Worm (Caenorhabditis elegans) whole organism, L4/young adult: ENCODE measurements around the gene C08F1.8.

Experiments
- W03F9.2 ChIP-seq: fragments of 150-350 bp; optimal IDR thresholded peaks from 2 replicates; lab custom pipeline; 2014; ENCODE audit warnings: missing biosample characterization, missing genetic modification characterization
- dao-5 ChIP-seq: sonication (generic microtip); optimal IDR thresholded peaks from 2 replicates; lab custom pipeline; 2016; ENCODE audit warnings: missing genotype, missing genetic modification characterization, moderate library complexity, missing compliant biosample characterization
- him-1 ChIP-seq: sonication (generic microtip); optimal IDR thresholded peaks from 2 replicates; lab custom pipeline; 2016; ENCODE audit warnings: missing genotype, missing genetic modification reagents, missing genetic modification characterization, missing compliant biosample characterization

Gene C08F1.8

DNA sequence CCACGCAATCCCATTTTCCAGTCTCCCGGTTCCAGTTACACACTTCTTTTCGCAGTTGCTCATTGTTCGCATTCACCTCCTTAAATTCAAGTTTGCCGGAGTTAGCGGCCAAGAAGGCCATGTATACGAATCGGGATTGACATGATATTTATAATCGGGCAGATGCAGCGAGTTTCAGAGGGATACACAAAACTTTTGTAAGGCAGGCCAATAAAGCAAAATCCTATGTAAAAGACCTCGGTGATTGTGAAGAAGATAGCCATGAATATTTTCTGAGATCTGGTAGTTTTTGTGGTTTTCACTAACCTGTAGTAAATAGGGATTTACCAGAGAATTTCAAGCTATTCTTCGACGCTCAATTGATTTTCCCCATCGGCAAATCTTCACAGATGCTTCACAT lies 41.4 kb downstream of the C08F1.8 start:
- TF ChIP-seq W03F9.2 (tag; lab: Kevin White, UChicago), result no peak
- no peak for TF ChIP-seq dao-5 (tag; lab: Kevin White, UChicago)
- TF ChIP-seq him-1, result no peak

DNA sequence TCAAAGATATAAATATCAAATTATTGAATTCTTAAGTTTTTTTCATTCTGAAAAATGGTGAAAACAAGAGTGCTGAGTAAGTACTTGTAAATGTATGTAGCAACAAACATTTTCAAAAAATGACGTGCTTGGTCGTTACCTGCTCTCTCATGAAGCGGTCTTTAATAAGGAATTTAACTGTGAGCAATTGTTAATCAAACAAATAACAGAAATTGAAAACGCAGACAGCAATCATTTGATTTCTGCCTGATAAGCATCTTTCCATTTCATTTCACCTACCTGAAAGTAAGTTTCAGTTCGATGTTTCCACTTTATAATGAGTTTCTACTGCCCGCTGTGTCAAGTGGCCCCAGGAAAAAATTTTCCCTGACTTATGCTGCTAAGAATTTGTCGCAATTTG lies 45.0 kb downstream of the C08F1.8 start, which contains the start of gene math-28:
Gene math-28, plus strand, starts transcription at position 301 of the 400 bp plus-strand sequence.
- no peak for TF ChIP-seq W03F9.2 (tag; lab: Kevin White, UChicago)
- TF ChIP-seq him-1, result no peak
- TF ChIP-seq dao-5 (tag; lab: Kevin White, UChicago), result no peak

DNA sequence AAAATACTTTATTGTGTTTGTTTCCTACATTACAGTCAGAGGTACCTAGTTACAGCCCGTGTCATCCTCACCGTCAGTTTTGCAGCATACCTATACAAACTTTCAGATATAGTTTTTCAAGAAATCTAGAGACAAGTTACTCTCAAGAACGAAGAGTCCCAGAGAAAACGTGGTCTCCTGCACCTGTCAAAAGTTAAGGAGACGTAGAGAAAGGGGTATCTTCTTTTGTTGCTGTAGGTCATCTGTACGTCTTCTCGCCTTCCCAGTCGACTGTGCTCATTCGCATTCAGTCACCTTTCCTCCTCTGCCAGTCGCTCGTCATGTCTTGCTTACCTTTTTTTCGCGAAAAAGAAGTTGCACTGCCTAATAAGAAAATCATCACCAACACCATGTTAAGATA lies 46.6 kb downstream of the C08F1.8 start, which contains the start of gene F36H5.4:
Gene F36H5.4, plus strand, starts transcription at position 301 of the 400 bp plus-strand sequence.
- no peak for TF ChIP-seq him-1
- no peak for TF ChIP-seq W03F9.2 (tag; lab: Kevin White, UChicago)
- TF ChIP-seq dao-5 (tag; lab: Kevin White, UChicago), result no peak

DNA sequence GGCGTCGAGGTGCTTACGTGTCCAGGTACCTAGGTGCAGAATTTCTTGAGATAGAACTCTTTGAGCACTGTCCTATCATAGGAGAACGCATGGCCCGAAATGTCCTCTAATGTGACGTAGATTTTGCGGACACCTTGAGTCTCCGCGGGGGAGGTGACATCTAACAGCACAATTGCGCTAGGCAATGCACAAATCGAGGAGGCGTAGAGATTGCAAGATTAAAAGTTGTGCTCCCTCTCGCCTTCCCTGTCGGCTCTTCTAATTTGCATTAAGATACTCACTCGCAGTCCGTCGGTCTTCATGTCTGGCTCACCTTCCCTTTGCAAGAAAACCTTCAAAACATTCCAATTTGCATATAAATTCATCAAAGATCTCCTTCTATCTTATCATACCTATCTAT lies 48.5 kb downstream of the C08F1.8 start, which contains the start of gene F36H5.18:
Gene F36H5.18, plus strand, starts transcription at position 301 of the 400 bp plus-strand sequence.
- TF ChIP-seq him-1 (no peak), dao-5 (tag; lab: Kevin White, UChicago) (no peak), W03F9.2 (tag; lab: Kevin White, UChicago) (no peak)
